Fruit fly (Drosophila melanogaster): ENCODE measurements around the gene CG15824.

CG15824 gene

dm6 chr2L:871419-871846 lies 13.5 kb downstream of the CG15824 start (continued):
- TF ChIP-seq Oli (tag; optimal IDR thresholded peaks at IDR 0.05) (no peak), CG30431 (GFP tag; optimal IDR thresholded peaks at IDR 0.05) (no peak), CG4617 (GFP tag; optimal IDR thresholded peaks at IDR 0.05; ENCODE audit: borderline replicate concordance) (peak; percentile 80), CG10431 (GFP tag; optimal IDR thresholded peaks at IDR 0.05) (no peak), CG6254 (GFP tag; optimal IDR thresholded peaks at IDR 0.05) (no peak), lbe (GFP tag; optimal IDR thresholded peaks at IDR 0.05) (no peak), CG2889 (GFP tag; IDR thresholded peaks at IDR 0.05) (no peak), CG18476 (GFP tag; optimal IDR thresholded peaks at IDR 0.05) (no peak), CG31388 (GFP tag; optimal IDR thresholded peaks at IDR 0.05) (no peak), eve (GFP tag; optimal IDR thresholded peaks at IDR 0.05) (no peak), E2f2 (GFP tag; IDR thresholded peaks at IDR 0.05) (peak; percentile 32; the same call in 1 of the 2 replicates), chinmo (GFP tag; IDR thresholded peaks at IDR 0.05; ENCODE audit: partially characterized antibody) (no peak), so (GFP tag; IDR thresholded peaks at IDR 0.05) (no peak), crc (GFP tag; optimal IDR thresholded peaks at IDR 0.05) (no peak), CG13287 (GFP tag; IDR thresholded peaks at IDR 0.05; ENCODE audit: partially characterized antibody) (no peak), fd96Cb (tag; optimal IDR thresholded peaks at IDR 0.05) (no peak), CG33557 (GFP tag; optimal IDR thresholded peaks at IDR 0.05) (no peak), CG11560 (tag; IDR thresholded peaks at IDR 0.05) (no peak), Pdp1 (GFP tag; optimal IDR thresholded peaks at IDR 0.05) (peak in 1 of 2 experiments; percentile 7), CG12391 (tag; optimal IDR thresholded peaks at IDR 0.05) (no peak), salm (tag; optimal IDR thresholded peaks at IDR 0.05) (no peak), tgo (GFP tag; IDR thresholded peaks at IDR 0.05) (no peak), CG12219 (GFP tag; optimal IDR thresholded peaks at IDR 0.05) (no peak), sisA (GFP tag; IDR thresholded peaks at IDR 0.05) (no peak), tna (GFP tag; IDR thresholded peaks at IDR 0.05; ENCODE audit: partially characterized antibody) (no peak), peb (GFP tag; IDR thresholded peaks at IDR 0.05) (no peak), lilli (GFP tag; optimal IDR thresholded peaks at IDR 0.05) (peak; percentile 41), CG7839 (tag; optimal IDR thresholded peaks at IDR 0.05) (no peak), CG13894 (tag; optimal IDR thresholded peaks at IDR 0.05) (peak; percentile 63), CG32772 (GFP tag; IDR thresholded peaks at IDR 0.05) (no peak), CG8765 (GFP tag; IDR thresholded peaks at IDR 0.05) (no peak), slou (GFP tag; optimal IDR thresholded peaks at IDR 0.05) (no peak), Hr78 (GFP tag; optimal IDR thresholded peaks at IDR 0.05) (no peak), CG11085 (GFP tag; IDR thresholded peaks at IDR 0.05) (no peak), CG8359 (GFP tag; optimal IDR thresholded peaks at IDR 0.05; ENCODE audit: borderline replicate concordance) (no peak), Drgx (GFP tag; IDR thresholded peaks at IDR 0.05) (no peak), CG11504 (tag; optimal IDR thresholded peaks at IDR 0.05) (no peak), CG18011 (GFP tag; optimal IDR thresholded peaks at IDR 0.05) (no peak), Ets97D (GFP tag; optimal IDR thresholded peaks at IDR 0.05) (peak; percentile 12), ac (GFP tag; optimal IDR thresholded peaks at IDR 0.05) (no peak), CG6854 (GFP tag; optimal IDR thresholded peaks at IDR 0.05) (no peak), CG1792 (GFP tag; optimal IDR thresholded peaks at IDR 0.05) (no peak), Bgb (GFP tag; IDR thresholded peaks at IDR 0.05; ENCODE audit: partially characterized antibody) (no peak), ci (GFP tag; IDR thresholded peaks at IDR 0.05) (no peak), Sry-δ (GFP tag; optimal IDR thresholded peaks at IDR 0.05) (peak; percentile 23), CG1529 (GFP tag; optimal IDR thresholded peaks at IDR 0.05) (no peak), CG18764 (GFP tag; optimal IDR thresholded peaks at IDR 0.05) (no peak), GATAe (GFP tag; conservative IDR thresholded peaks at IDR 0.05) (no peak), C15 (GFP tag; IDR thresholded peaks at IDR 0.05) (no peak), CkIIα-i1 (GFP tag; IDR thresholded peaks at IDR 0.05) (no peak), dpn (GFP tag; optimal IDR thresholded peaks at IDR 0.05) (peak in 1 of 2 experiments; percentile 14)
